Fruit fly (Drosophila melanogaster) whole organism, prepupa: Measurements from ENCODE around the gene gt.

Source experiments
- CG10669 ChIP-seq: fragments of 200-800 bp; sonication (Bioruptor generic); optimal IDR thresholded peaks from 3 replicates; lab custom pipeline; 2018; ENCODE audit warnings: missing biosample characterization, mild to moderate bottlenecking, missing genetic modification characterization, moderate library complexity
- CG11902 ChIP-seq: fragments of 200-800 bp; sonication (Bioruptor generic); optimal IDR thresholded peaks from 3 replicates; lab custom pipeline; 2016; ENCODE audit warnings: missing biosample characterization, missing genetic modification characterization
- CG15336 ChIP-seq: fragments of 200-800 bp; sonication (Bioruptor generic); IDR thresholded peaks from 2 replicates; pipeline ENCODE4 v1.3.6; 2022; ENCODE audit warnings: missing biosample characterization, missing genetic modification characterization
- CG3032 ChIP-seq: fragments of 200-800 bp; optimal IDR thresholded peaks from 2 replicates; lab custom pipeline; 2019; ENCODE audit warnings: missing biosample characterization, mild to moderate bottlenecking, missing genetic modification characterization, moderate library complexity
- CG31627 ChIP-seq: fragments of 200-800 bp; sonication (Bioruptor generic); optimal IDR thresholded peaks from 3 replicates; lab custom pipeline; 2016; ENCODE audit warnings: missing biosample characterization, missing genetic modification characterization
- CG3919 ChIP-seq: fragments of 200-800 bp; sonication (Bioruptor generic); optimal IDR thresholded peaks from 3 replicates; lab custom pipeline; 2016; ENCODE audit warnings: missing biosample characterization, missing genetic modification characterization
- CG4318 ChIP-seq: fragments of 200-800 bp; sonication (Bioruptor generic); optimal IDR thresholded peaks from 3 replicates; lab custom pipeline; 2017; ENCODE audit warnings: missing biosample characterization, mild to moderate bottlenecking, missing genetic modification characterization
- CG6276 ChIP-seq: fragments of 200-800 bp; sonication (Bioruptor generic); optimal IDR thresholded peaks from 2 replicates; lab custom pipeline; 2017; ENCODE audit warnings: missing biosample characterization, mild to moderate bottlenecking, missing genetic modification characterization
- CG6808 ChIP-seq: fragments of 200-800 bp; sonication (Bioruptor generic); optimal IDR thresholded peaks from 3 replicates; lab custom pipeline; 2017; ENCODE audit warnings: missing biosample characterization, missing genetic modification characterization, mild to moderate bottlenecking, moderate library complexity, missing genetic modification reagents
- CG6854 ChIP-seq: fragments of 200-800 bp; sonication (Bioruptor generic); optimal IDR thresholded peaks from 2 replicates; lab custom pipeline; 2017; ENCODE audit warnings: missing biosample characterization, mild to moderate bottlenecking, missing genetic modification characterization
- CG8319 ChIP-seq: fragments of 200-800 bp; sonication (Bioruptor generic); optimal IDR thresholded peaks from 3 replicates; lab custom pipeline; 2016; ENCODE audit warnings: missing biosample characterization, missing genetic modification characterization
- CG9139 ChIP-seq: fragments of 200-800 bp; sonication (Bioruptor generic); optimal IDR thresholded peaks from 3 replicates; lab custom pipeline; 2017; ENCODE audit warnings: missing biosample characterization, mild to moderate bottlenecking, missing genetic modification characterization
- Eip75B ChIP-seq: fragments of 200-800 bp; sonication (Bioruptor generic); optimal IDR thresholded peaks from 3 replicates; lab custom pipeline; 2016; ENCODE audit warnings: missing biosample characterization, missing genetic modification characterization
- Eip78C ChIP-seq: fragments of 200-800 bp; sonication (Bioruptor generic); peaks from one replicate; lab custom pipeline; 2016; ENCODE audit warnings: missing biosample characterization, missing genetic modification characterization
- Eip93F ChIP-seq: fragments of 200-800 bp; sonication (Bioruptor generic); optimal IDR thresholded peaks from 2 replicates; lab custom pipeline; 2016; ENCODE audit warnings: missing biosample characterization, mild to moderate bottlenecking, missing genetic modification characterization
- Ets21C ChIP-seq: fragments of 200-800 bp; sonication (Bioruptor generic); optimal IDR thresholded peaks from 3 replicates; lab custom pipeline; 2016; ENCODE audit warnings: missing biosample characterization, missing genetic modification characterization
- Hr38 ChIP-seq: sonication (Bioruptor generic); optimal IDR thresholded peaks from 2 replicates; lab custom pipeline; 2016; ENCODE audit warnings: missing biosample characterization, missing genetic modification characterization
- Hr39 ChIP-seq: fragments of 200-800 bp; sonication (Bioruptor generic); optimal IDR thresholded peaks from 2 replicates; lab custom pipeline; 2016; ENCODE audit warnings: missing biosample characterization, missing genetic modification characterization
- Hr4 ChIP-seq: fragments of 200-800 bp; sonication (Bioruptor generic); optimal IDR thresholded peaks from 3 replicates; lab custom pipeline; 2016; ENCODE audit warnings: missing biosample characterization, missing genetic modification characterization
- Lpt ChIP-seq: fragments of 200-800 bp; sonication (Bioruptor generic); optimal IDR thresholded peaks from 3 replicates; lab custom pipeline; 2016; ENCODE audit warnings: missing biosample characterization, missing genetic modification characterization
- OdsH ChIP-seq: fragments of 200-800 bp; sonication (Bioruptor generic); optimal IDR thresholded peaks from 3 replicates; lab custom pipeline; 2016; ENCODE audit warnings: missing biosample characterization, missing genetic modification characterization
- Sox102F ChIP-seq: fragments of 200-800 bp; sonication (Bioruptor generic); optimal IDR thresholded peaks from 2 replicates; lab custom pipeline; 2016; ENCODE audit warnings: missing biosample characterization, mild to moderate bottlenecking, missing genetic modification characterization
- Sox14 ChIP-seq: fragments of 200-800 bp; sonication (Bioruptor generic); optimal IDR thresholded peaks from 3 replicates; lab custom pipeline; 2016; ENCODE audit warnings: missing biosample characterization, missing genetic modification characterization
- Sox15 ChIP-seq: fragments of 200-800 bp; sonication (Bioruptor generic); optimal IDR thresholded peaks from 3 replicates; lab custom pipeline; 2016; ENCODE audit warnings: missing biosample characterization, missing genetic modification characterization
- achi ChIP-seq: fragments of 200-800 bp; sonication (Bioruptor generic); optimal IDR thresholded peaks from 3 replicates; lab custom pipeline; 2016; ENCODE audit warnings: missing biosample characterization, missing genetic modification characterization
- cyc ChIP-seq: fragments of 200-800 bp; sonication (Bioruptor generic); optimal IDR thresholded peaks from 3 replicates; lab custom pipeline; 2016; ENCODE audit warnings: missing biosample characterization, missing genetic modification characterization
- dsx ChIP-seq: fragments of 200-800 bp; optimal IDR thresholded peaks from 3 replicates; lab custom pipeline; 2019; ENCODE audit warnings: missing biosample characterization, mild to moderate bottlenecking, missing genetic modification characterization, moderate library complexity; ENCODE audit not compliant: poor library complexity, severe bottlenecking
- eg ChIP-seq: fragments of 200-800 bp; sonication (Bioruptor generic); IDR thresholded peaks from 3 replicates; pipeline ENCODE4 v1.3.6; 2022; ENCODE audit warnings: missing biosample characterization, missing genetic modification characterization
- esn ChIP-seq: fragments of 200-800 bp; sonication (Bioruptor generic); optimal IDR thresholded peaks from 2 replicates; lab custom pipeline; 2016; ENCODE audit warnings: missing biosample characterization, mild to moderate bottlenecking, missing genetic modification characterization, moderate library complexity
- fkh ChIP-seq: fragments of 200-800 bp; sonication (Bioruptor generic); optimal IDR thresholded peaks from 3 replicates; lab custom pipeline; 2017; ENCODE audit warnings: missing biosample characterization, mild to moderate bottlenecking, missing genetic modification characterization, moderate library complexity
- lz ChIP-seq: fragments of 200-800 bp; sonication (Bioruptor generic); optimal IDR thresholded peaks from 3 replicates; lab custom pipeline; 2016; ENCODE audit warnings: missing biosample characterization, missing genetic modification characterization
- net ChIP-seq: fragments of 200-800 bp; sonication (Bioruptor generic); optimal IDR thresholded peaks from 3 replicates; lab custom pipeline; 2016; ENCODE audit warnings: missing biosample characterization, missing genetic modification characterization
- pdm3 ChIP-seq: fragments of 200-800 bp; sonication (Bioruptor generic); optimal IDR thresholded peaks from 3 replicates; lab custom pipeline; 2016; ENCODE audit warnings: missing biosample characterization, missing genetic modification characterization
- spab ChIP-seq: fragments of 200-800 bp; sonication (Bioruptor generic); optimal IDR thresholded peaks from 2 replicates; lab custom pipeline; 2017; ENCODE audit warnings: missing biosample characterization, mild to moderate bottlenecking, missing genetic modification characterization, missing genetic modification reagents
- topi ChIP-seq: fragments of 200-800 bp; sonication (Bioruptor generic); optimal IDR thresholded peaks from 3 replicates; lab custom pipeline; 2016; ENCODE audit warnings: missing biosample characterization, missing genetic modification characterization

gt gene

DNA sequence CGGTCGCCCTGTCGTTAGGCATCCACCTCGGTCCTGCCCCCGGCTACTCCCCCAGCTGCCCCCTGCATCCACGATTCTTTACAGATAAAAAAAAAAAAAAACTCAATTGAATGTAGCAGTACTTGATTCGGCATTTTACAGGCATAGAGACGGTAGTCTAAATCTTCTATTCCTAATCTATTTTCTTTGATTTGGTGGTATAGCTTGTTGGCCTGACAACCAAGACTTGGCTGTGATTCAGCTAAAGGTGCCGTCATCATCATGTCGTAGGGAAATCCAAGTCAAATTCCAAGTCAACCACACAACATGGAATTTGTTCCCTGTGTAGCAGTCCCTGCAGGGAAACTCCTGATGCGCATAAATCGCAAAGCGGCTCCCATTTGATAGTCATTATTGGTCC lies 24.0 kb upstream of the gt start (continued):
- no peak for TF ChIP-seq CG4318 (GFP tag; lab: Kevin White, UChicago)
- TF ChIP-seq spab = peak; percentile 48
- TF ChIP-seq Eip75B = peak; percentile 56
- no peak for TF ChIP-seq CG6276 (GFP tag; lab: Kevin White, UChicago)
- TF ChIP-seq CG8319 (GFP tag; lab: Kevin White, UChicago) = peak; percentile 17
- peak; percentile 55 for TF ChIP-seq CG3919 (GFP tag; lab: Kevin White, UChicago)
- TF ChIP-seq CG11902 (GFP tag; lab: Kevin White, UChicago) = peak; percentile 23
- TF ChIP-seq lz (GFP tag; lab: Kevin White, UChicago) = peak; percentile 77
- peak; percentile 82 for TF ChIP-seq Hr39 (GFP tag; lab: Kevin White, UChicago)
- TF ChIP-seq Hr38 (GFP tag; lab: Kevin White, UChicago) = no peak
- TF ChIP-seq Ets21C (GFP tag; lab: Kevin White, UChicago) = peak; percentile 67
- TF ChIP-seq topi (GFP tag; lab: Kevin White, UChicago) = peak; percentile 83
- TF ChIP-seq pdm3 = no peak
- TF ChIP-seq cyc (GFP tag; lab: Kevin White, UChicago) = peak; percentile 81
- TF ChIP-seq CG6808 (GFP tag; lab: Kevin White, UChicago) = peak; percentile 66
- TF ChIP-seq esn (GFP tag; lab: Kevin White, UChicago) = peak; percentile 81
- peak; percentile 66 for TF ChIP-seq CG3032 (tag; lab: Kevin White, UChicago)
- peak; percentile 77 for TF ChIP-seq Sox14
- no peak; the same call in 1 of the 2 replicates for TF ChIP-seq CG15336 (GFP tag; lab: Robert Waterston, UW)
- TF ChIP-seq CG10669 (GFP tag; lab: Kevin White, UChicago) = peak; percentile 60
- peak; percentile 20 for TF ChIP-seq Sox15 (GFP tag; lab: Kevin White, UChicago)

DNA sequence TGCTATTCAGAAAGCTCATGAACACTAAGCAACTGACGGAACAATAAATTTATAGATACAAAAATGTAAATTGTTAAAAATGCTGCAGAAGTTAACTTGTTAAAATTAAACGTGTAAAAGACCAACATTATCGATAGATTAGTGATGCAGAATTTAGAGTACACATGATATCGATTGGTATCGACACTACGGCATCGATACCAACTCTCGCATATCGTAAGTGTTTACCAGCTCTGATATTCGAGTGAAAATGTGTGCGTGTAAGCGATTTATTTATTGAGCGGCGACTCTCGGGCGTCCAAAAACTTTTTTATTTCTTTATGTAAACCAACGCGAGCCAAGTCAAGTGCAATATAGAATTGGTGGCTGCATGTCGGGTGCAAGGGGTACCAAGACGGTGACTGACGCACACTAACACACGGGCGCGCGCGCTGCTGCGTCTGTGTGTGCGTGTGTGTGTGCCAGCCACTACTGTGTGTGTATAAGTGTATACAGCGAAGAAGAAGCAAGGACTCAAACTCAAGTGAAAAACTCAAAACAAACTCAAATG lies 19.1 kb upstream of the gt start, which contains the start of gene z:
Gene z, plus strand, starts transcription at position 20 of the 550 bp plus-strand sequence.
- TF ChIP-seq topi (GFP tag; lab: Kevin White, UChicago) (no peak), CG6854 (peak; percentile 2), Eip78C (peak; percentile 50), Hr38 (GFP tag; lab: Kevin White, UChicago) (no peak), CG31627 (GFP tag; lab: Kevin White, UChicago) (peak; percentile 6), Eip75B (no peak), Sox15 (GFP tag; lab: Kevin White, UChicago) (no peak), CG11902 (GFP tag; lab: Kevin White, UChicago) (no peak), fkh (GFP tag; lab: Kevin White, UChicago) (peak; percentile 68)

DNA sequence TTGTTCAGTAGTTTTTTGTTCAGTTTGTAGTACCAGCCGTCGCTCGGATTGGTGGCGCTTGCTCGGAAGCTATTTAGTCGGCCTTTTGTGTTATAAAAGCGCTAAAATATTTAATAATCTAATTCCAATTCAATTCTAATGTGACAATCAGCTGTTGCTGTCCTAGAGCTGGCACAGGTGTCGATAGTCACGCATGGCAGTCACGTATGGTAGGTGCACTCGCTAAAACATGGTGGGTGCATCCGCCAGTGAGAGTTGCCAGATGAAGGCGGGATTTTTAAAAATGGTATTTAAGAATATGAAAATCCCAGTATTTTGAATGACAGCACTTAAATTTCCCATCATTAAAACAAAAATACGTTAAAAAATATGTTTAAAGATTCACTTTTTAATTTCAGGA lies 15.0 kb upstream of the gt start, which contains the start of gene tko:
Gene tko, minus strand, starts transcription at position 179 of the 400 bp plus-strand sequence.
- TF ChIP-seq Eip93F (no peak), OdsH (GFP tag; lab: Kevin White, UChicago) (no peak), CG9139 (GFP tag; lab: Kevin White, UChicago) (no peak), Lpt (GFP tag; lab: Kevin White, UChicago) (no peak), achi (GFP tag; lab: Kevin White, UChicago) (peak; percentile 55), esn (GFP tag; lab: Kevin White, UChicago) (no peak), Sox102F (GFP tag; lab: Kevin White, UChicago) (no peak), Hr4 (GFP tag; lab: Kevin White, UChicago) (no peak)

DNA sequence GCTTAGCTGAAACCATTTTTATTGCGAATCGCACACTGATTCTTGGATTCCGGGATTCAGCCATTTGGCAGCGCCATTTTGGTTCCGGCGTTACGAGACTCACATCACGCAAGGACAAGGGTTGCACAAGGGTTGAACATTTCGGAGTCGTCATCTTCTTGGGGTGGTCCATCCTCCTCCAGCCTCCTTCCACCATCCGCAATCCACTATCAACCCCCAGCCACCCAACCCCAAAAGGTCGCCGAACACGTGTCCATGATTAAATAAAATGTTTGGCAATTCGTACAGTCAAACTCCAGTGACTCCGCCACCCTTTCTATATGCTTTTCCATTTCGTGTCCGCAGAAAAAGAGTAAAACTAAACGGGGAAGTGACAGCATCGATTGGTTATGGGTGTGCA lies 11.5 kb upstream of the gt start:
- no peak for TF ChIP-seq net

DNA sequence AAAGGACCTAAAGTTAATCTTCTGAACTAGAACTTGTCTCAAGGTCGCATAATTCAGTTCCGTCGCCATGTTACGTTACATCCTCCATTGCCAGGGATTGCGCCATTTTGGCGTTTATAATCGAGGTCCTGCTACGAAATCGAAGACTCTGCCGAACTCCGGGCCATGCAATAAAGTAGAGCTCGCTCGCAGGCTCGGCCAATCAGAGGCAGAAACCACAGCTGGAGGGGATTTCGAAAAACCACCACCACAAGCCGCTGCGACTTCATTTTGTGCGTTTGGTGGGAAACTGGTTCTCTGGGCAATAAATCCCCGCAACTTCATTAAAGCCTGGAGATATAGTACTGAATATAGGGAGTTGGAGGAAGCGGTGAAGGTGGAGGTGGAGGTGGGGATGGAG lies 6.1 kb upstream of the gt start:
- no peak for TF ChIP-seq CG8319 (GFP tag; lab: Kevin White, UChicago)
- TF ChIP-seq dsx (GFP tag; lab: Kevin White, UChicago) = no peak
- no peak for TF ChIP-seq Sox15 (GFP tag; lab: Kevin White, UChicago)
- TF ChIP-seq Hr39 (GFP tag; lab: Kevin White, UChicago) = no peak
- TF ChIP-seq Eip93F = no peak
- no peak for TF ChIP-seq Eip78C
- TF ChIP-seq spab = no peak
- TF ChIP-seq achi (GFP tag; lab: Kevin White, UChicago) = no peak
- TF ChIP-seq eg (GFP tag; lab: Robert Waterston, UW) = no peak
- TF ChIP-seq, all 60 proteins: peak for 0
